Worm (Caenorhabditis elegans) whole organism, L3 larva: Measurements from ENCODE around the gene Y39E4B.6.

Source experiments
- R02D3.7 ChIP-seq: fragments of 150-350 bp; optimal IDR thresholded peaks from 2 replicates; lab custom pipeline; 2014; ENCODE audit warnings: missing biosample characterization, missing genetic modification characterization
- ZK546.5 ChIP-seq: sonication (generic microtip); optimal IDR thresholded peaks from 2 replicates; lab custom pipeline; 2017; ENCODE audit warnings: missing biosample characterization, missing genetic modification characterization
- daf-12 ChIP-seq: fragments of 150-350 bp; optimal IDR thresholded peaks from 2 replicates; lab custom pipeline; 2014; ENCODE audit warnings: missing biosample characterization, missing genetic modification reagents, missing genetic modification characterization
- egl-27 ChIP-seq: sonication (generic microtip); optimal IDR thresholded peaks from 4 replicates; lab custom pipeline; 2017; ENCODE audit warnings: missing biosample characterization, missing genetic modification reagents, missing genetic modification characterization
- fos-1 ChIP-seq: fragments of 150-350 bp; optimal IDR thresholded peaks from 2 replicates; lab custom pipeline; 2014; ENCODE audit warnings: missing biosample characterization, missing genetic modification characterization
- lsy-12 ChIP-seq: sonication (generic microtip); optimal IDR thresholded peaks from 2 replicates; lab custom pipeline; 2016; ENCODE audit warnings: mild to moderate bottlenecking, missing genetic modification characterization, missing compliant biosample characterization
- mdl-1 ChIP-seq: fragments of 150-350 bp; optimal IDR thresholded peaks from 2 replicates; lab custom pipeline; 2014; ENCODE audit warnings: missing biosample characterization, missing genetic modification characterization
- nhr-237 ChIP-seq: fragments of 150-350 bp; optimal IDR thresholded peaks from 2 replicates; lab custom pipeline; 2014; ENCODE audit warnings: missing biosample characterization, missing genetic modification characterization
- nhr-77 ChIP-seq: fragments of 150-350 bp; optimal IDR thresholded peaks from 2 replicates; lab custom pipeline; 2014; ENCODE audit warnings: missing biosample characterization, missing genetic modification characterization
- pqm-1 ChIP-seq: fragments of 150-350 bp; optimal IDR thresholded peaks from 2 replicates; lab custom pipeline; 2017; ENCODE audit warnings: missing biosample characterization, missing genetic modification characterization, inconsistent platforms
- ztf-4 ChIP-seq: fragments of 150-350 bp; optimal IDR thresholded peaks from 2 replicates; lab custom pipeline; 2014; ENCODE audit warnings: missing biosample characterization, missing genetic modification characterization

- TF ChIP-seq pqm-1 (tag; lab: Kevin White, UChicago) (no peak), ztf-4 (no peak), nhr-237 (no peak), mdl-1 (tag; lab: Kevin White, UChicago) (no peak), ZK546.5 (tag; lab: Kevin White, UChicago) (no peak), fos-1 (no peak), R02D3.7 (tag; lab: Kevin White, UChicago) (no peak), lsy-12 (tag; lab: Kevin White, UChicago) (no peak), nhr-77 (tag; lab: Kevin White, UChicago) (no peak), egl-27 (no peak), daf-12 (tag; lab: Kevin White, UChicago) (no peak)
These were observed 34.9 kb downstream of the Y39E4B.6 start for ce11 chrIII:13105497-13105896.
